Fruit fly (Drosophila melanogaster) whole organism, prepupa: Measurements from ENCODE around the gene CG31549.

Source experiments
- CG15336 ChIP-seq: fragments of 200-800 bp; sonication (Bioruptor generic); IDR thresholded peaks from 2 replicates; pipeline ENCODE4 v1.3.6; 2022; ENCODE audit warnings: missing biosample characterization, missing genetic modification characterization
- CG16779 ChIP-seq: fragments of 200-800 bp; sonication (Bioruptor generic); optimal IDR thresholded peaks from 3 replicates; lab custom pipeline; 2017; ENCODE audit warnings: missing biosample characterization, mild to moderate bottlenecking, missing genetic modification characterization
- Eip75B ChIP-seq: fragments of 200-800 bp; sonication (Bioruptor generic); optimal IDR thresholded peaks from 3 replicates; lab custom pipeline; 2016; ENCODE audit warnings: missing biosample characterization, missing genetic modification characterization
- achi ChIP-seq: fragments of 200-800 bp; sonication (Bioruptor generic); optimal IDR thresholded peaks from 3 replicates; lab custom pipeline; 2016; ENCODE audit warnings: missing biosample characterization, missing genetic modification characterization
- vri ChIP-seq: fragments of 200-800 bp; sonication (Bioruptor generic); optimal IDR thresholded peaks from 3 replicates; lab custom pipeline; 2016; ENCODE audit warnings: missing biosample characterization, mild to moderate bottlenecking, missing genetic modification characterization

- TF ChIP-seq vri (GFP tag; lab: Kevin White, UChicago) (no peak), achi (GFP tag; lab: Kevin White, UChicago) (no peak), CG15336 (GFP tag; lab: Robert Waterston, UW) (no peak), Eip75B (GFP tag; lab: Kevin White, UChicago) (no peak), CG16779 (tag; lab: Kevin White, UChicago) (no peak)
Observed at dm6 chr3R:5659829-5660197, 27.8 kb downstream of the CG31549 start, which contains the start of gene CG2182.
